Fruit fly (Drosophila melanogaster): Measurements from ENCODE around the gene Myb.
A peak's percentile ranks its signal among the peaks of the same experiment; 100 is the strongest.

The Myb gene

DNA sequence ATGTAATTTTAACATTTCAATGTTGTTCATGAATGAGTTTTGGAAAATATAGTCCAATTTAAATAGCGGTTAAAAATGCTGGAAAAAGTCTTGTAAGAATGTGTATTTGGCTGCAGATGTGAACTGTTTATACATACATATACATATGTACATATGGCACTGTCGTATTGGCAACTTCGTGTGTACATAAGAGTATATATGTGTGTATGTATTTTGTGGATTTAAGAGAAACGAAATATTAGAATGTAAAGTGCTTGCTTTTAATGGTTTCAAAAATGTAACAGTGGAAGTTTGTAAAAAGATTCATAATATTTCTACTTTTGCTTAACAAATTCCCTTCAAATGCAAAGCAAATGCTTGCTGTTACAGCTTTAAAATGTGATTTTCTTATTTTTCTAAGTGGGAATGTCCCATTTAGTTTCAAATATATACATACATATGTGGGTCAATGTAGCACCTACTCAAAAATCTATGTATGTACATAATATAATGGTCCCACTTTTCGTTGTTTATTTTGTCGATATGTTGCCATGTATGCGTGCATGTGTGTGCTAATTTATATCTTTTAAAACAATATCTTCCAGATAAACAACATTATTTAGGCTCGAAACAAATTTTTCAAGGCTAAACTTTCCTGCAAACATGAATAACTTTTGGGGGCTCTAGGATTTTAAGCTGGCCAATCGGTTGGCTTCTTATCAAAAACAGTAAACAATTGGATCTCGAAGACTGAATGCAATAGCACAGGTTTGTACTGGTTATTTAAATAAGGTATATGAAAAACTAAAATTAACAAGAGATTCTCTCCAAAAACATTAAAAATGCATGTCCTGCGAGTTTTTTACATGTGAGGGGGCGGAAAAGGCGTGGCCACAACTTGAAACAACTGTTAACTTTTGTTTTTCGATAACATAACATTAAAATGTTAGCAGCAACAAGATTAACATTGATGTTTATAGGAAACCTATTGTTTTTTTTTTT lies 13.4 kb upstream of the Myb start (continued):
- TF ChIP-seq bigmax (GFP tag; optimal IDR thresholded peaks at IDR 0.05) = peak; percentile 32
- TF ChIP-seq Lhr (GFP tag; optimal IDR thresholded peaks at IDR 0.05) = no peak
- TF ChIP-seq Lim3 (GFP tag; IDR thresholded peaks at IDR 0.05) = no peak
- 0 out of 2 replicates have a peak, but pooled peaks have one; percentile 10 for TF ChIP-seq CkIIα-i1 (GFP tag; IDR thresholded peaks at IDR 0.05)
- TF ChIP-seq ind (GFP tag; optimal IDR thresholded peaks at IDR 0.05) = no peak
- peak; percentile 92 for TF ChIP-seq Med (GFP tag)
- TF ChIP-seq CG6683 (GFP tag; optimal IDR thresholded peaks at IDR 0.05) = peak; percentile 74
- TF ChIP-seq CG7987 (GFP tag; optimal IDR thresholded peaks at IDR 0.05) = peak; percentile 83
- TF ChIP-seq esg (GFP tag; conservative IDR thresholded peaks at IDR 0.05) = no peak
- peak; percentile 71 for TF ChIP-seq kah (GFP tag; optimal IDR thresholded peaks at IDR 0.05)
- no peak for TF ChIP-seq gt (GFP tag; IDR thresholded peaks at IDR 0.05)
- TF ChIP-seq Eip74EF (GFP tag; optimal IDR thresholded peaks at IDR 0.05) = no peak
- TF ChIP-seq BtbVII (GFP tag; optimal IDR thresholded peaks at IDR 0.05) = peak; percentile 85
- no peak for TF ChIP-seq CG6791 (GFP tag; IDR thresholded peaks at IDR 0.05; ENCODE audit: partially characterized antibody)
- TF ChIP-seq chif (GFP tag; optimal IDR thresholded peaks at IDR 0.05) = peak in 1 of 2 experiments; percentile 3
- no peak for TF ChIP-seq Atf3 (GFP tag; optimal IDR thresholded peaks at IDR 0.05)
- no peak for TF ChIP-seq Sox102F (GFP tag; optimal IDR thresholded peaks at IDR 0.05)
- TF ChIP-seq maf-S (GFP tag; optimal IDR thresholded peaks at IDR 0.05) = peak; percentile 52
- no peak for TF ChIP-seq CG2129 (GFP tag; IDR thresholded peaks at IDR 0.05; ENCODE audit: partially characterized antibody)
- TF ChIP-seq exex (tag; optimal IDR thresholded peaks at IDR 0.05) = no peak
- no peak for TF ChIP-seq hb (GFP tag; IDR thresholded peaks at IDR 0.05; ENCODE audit: partially characterized antibody)
- peak; percentile 85 for TF ChIP-seq CG4328 (GFP tag; optimal IDR thresholded peaks at IDR 0.05)
- TF ChIP-seq Ssrp (tag; optimal IDR thresholded peaks at IDR 0.05) = no peak
- TF ChIP-seq caup (GFP tag; optimal IDR thresholded peaks at IDR 0.05; ENCODE audit: severe bottlenecking) = peak; percentile 90
- TF ChIP-seq her (GFP tag; optimal IDR thresholded peaks at IDR 0.05) = peak; percentile 42
- TF ChIP-seq Dref (GFP tag; IDR thresholded peaks at IDR 0.05) = no peak
- TF ChIP-seq sisA (GFP tag; IDR thresholded peaks at IDR 0.05) = no peak
- TF ChIP-seq CG1233 (GFP tag; optimal IDR thresholded peaks at IDR 0.05) = no peak
- TF ChIP-seq CG17802 (tag; optimal IDR thresholded peaks at IDR 0.05) = no peak
- no peak for TF ChIP-seq crc (GFP tag; optimal IDR thresholded peaks at IDR 0.05)
- no peak for TF ChIP-seq sr (GFP tag; IDR thresholded peaks at IDR 0.05)
- peak; percentile 31; the same call in 1 of the 2 replicates for TF ChIP-seq wdn (GFP tag; IDR thresholded peaks at IDR 0.05)
- TF ChIP-seq CG12744 (GFP tag; optimal IDR thresholded peaks at IDR 0.05) = peak; percentile 60
- TF ChIP-seq CG30403 (GFP tag; optimal IDR thresholded peaks at IDR 0.05) = no peak
- TF ChIP-seq CG5953 (GFP tag; IDR thresholded peaks at IDR 0.05) = 0 out of 2 replicates have a peak, but pooled peaks have one; percentile 9
- no peak for TF ChIP-seq CG14441 (GFP tag; IDR thresholded peaks at IDR 0.05)
- no peak for TF ChIP-seq CG10366 (GFP tag; IDR thresholded peaks at IDR 0.05)
- TF ChIP-seq crp (GFP tag; optimal IDR thresholded peaks at IDR 0.05) = no peak
- TF ChIP-seq CG1602 (GFP tag; optimal IDR thresholded peaks at IDR 0.05) = peak; percentile 40
- peak; percentile 4 for TF ChIP-seq mam (GFP tag; optimal IDR thresholded peaks at IDR 0.05)
- peak; percentile 84 for TF ChIP-seq B-H2 (GFP tag; optimal IDR thresholded peaks at IDR 0.05)
- TF ChIP-seq Awh (GFP tag; IDR thresholded peaks at IDR 0.05) = peak; percentile 77
- TF ChIP-seq HHEX (GFP tag; optimal IDR thresholded peaks at IDR 0.05) = peak; percentile 85
- TF ChIP-seq az2 (GFP tag; optimal IDR thresholded peaks at IDR 0.05) = no peak
- no peak for TF ChIP-seq Ets65A (GFP tag)
- no peak for TF ChIP-seq pb (GFP tag; optimal IDR thresholded peaks at IDR 0.05)
- TF ChIP-seq CG17612 (GFP tag; IDR thresholded peaks at IDR 0.05) = no peak
- TF ChIP-seq yki (optimal IDR thresholded peaks at IDR 0.05) = no peak
- no peak for TF ChIP-seq Hey (tag; optimal IDR thresholded peaks at IDR 0.05)
